Fruit fly (Drosophila melanogaster) whole organism, embryonic: ENCODE results near the gene bbg.

Experiments
- Adf1 ChIP-seq: fragments of 200-800 bp; sonication (Bioruptor generic); IDR thresholded peaks from 2 replicates; pipeline ENCODE4 v1.3.6; 2022; ENCODE audit warnings: missing biosample characterization, missing genetic modification characterization
- BtbVII ChIP-seq: fragments of 200-800 bp; sonication (Bioruptor generic); optimal IDR thresholded peaks from 3 replicates; lab custom pipeline; 2017; ENCODE audit warnings: missing biosample characterization, mild to moderate bottlenecking, missing genetic modification characterization
- CG10431 ChIP-seq: fragments of 200-800 bp; sonication (Bioruptor generic); optimal IDR thresholded peaks from 3 replicates; lab custom pipeline; 2018; ENCODE audit warnings: missing biosample characterization, mild to moderate bottlenecking, missing genetic modification characterization
- CG10979 ChIP-seq: fragments of 200-800 bp; sonication (Bioruptor generic); optimal IDR thresholded peaks from 2 replicates; lab custom pipeline; 2018; ENCODE audit warnings: missing biosample characterization, mild to moderate bottlenecking, missing genetic modification characterization, moderate library complexity
- CG11504 ChIP-seq: fragments of 200-800 bp; sonication (Bioruptor generic); optimal IDR thresholded peaks from 3 replicates; lab custom pipeline; 2019; ENCODE audit warnings: missing biosample characterization, mild to moderate bottlenecking, missing genetic modification characterization, moderate library complexity
- CG11723 ChIP-seq: fragments of 200-800 bp; sonication (Bioruptor generic); optimal IDR thresholded peaks from 2 replicates; lab custom pipeline; 2017; ENCODE audit warnings: missing biosample characterization, mild to moderate bottlenecking, missing genetic modification characterization
- CG13287 ChIP-seq: fragments of 200-800 bp; sonication (Bioruptor generic); IDR thresholded peaks from 2 replicates; pipeline ENCODE4 v1.3.6; 2022; ENCODE audit warnings: missing biosample characterization, missing genetic modification characterization; ENCODE audit not compliant: partially characterized antibody
- CG1603 ChIP-seq: fragments of 200-800 bp; sonication (Bioruptor generic); optimal IDR thresholded peaks from 2 replicates; lab custom pipeline; 2019; ENCODE audit warnings: missing biosample characterization, mild to moderate bottlenecking, missing genetic modification characterization, moderate library complexity
- CG18011 ChIP-seq: fragments of 200-800 bp; sonication (Bioruptor generic); optimal IDR thresholded peaks from 2 replicates; lab custom pipeline; 2017; ENCODE audit warnings: missing biosample characterization, missing genetic modification characterization, mild to moderate bottlenecking, moderate library complexity, missing genotype
- CG18599 ChIP-seq: fragments of 200-800 bp; sonication (Bioruptor generic); optimal IDR thresholded peaks from 3 replicates; lab custom pipeline; 2017; ENCODE audit warnings: missing biosample characterization, missing genetic modification characterization, mild to moderate bottlenecking, moderate library complexity, missing genetic modification reagents
- CG2712 ChIP-seq: fragments of 200-800 bp; optimal IDR thresholded peaks from 3 replicates; lab custom pipeline; 2019; ENCODE audit warnings: missing biosample characterization, mild to moderate bottlenecking, missing genetic modification characterization, moderate library complexity
- CG30403 ChIP-seq: fragments of 200-800 bp; sonication (Bioruptor generic); optimal IDR thresholded peaks from 3 replicates; lab custom pipeline; 2016; ENCODE audit warnings: missing biosample characterization, missing genetic modification characterization
- CG32772 ChIP-seq: fragments of 200-800 bp; sonication (Bioruptor generic); IDR thresholded peaks from 2 replicates; pipeline ENCODE4 v1.3.6; 2022; ENCODE audit warnings: missing biosample characterization, missing genetic modification characterization
- CG34224 ChIP-seq: fragments of 200-800 bp; sonication (Bioruptor generic); IDR thresholded peaks from 3 replicates; pipeline ENCODE4 v1.3.6; 2022; ENCODE audit warnings: missing biosample characterization, missing genetic modification characterization; ENCODE audit not compliant: partially characterized antibody
- CG4328 ChIP-seq: fragments of 200-800 bp; sonication (Bioruptor generic); optimal IDR thresholded peaks from 3 replicates; lab custom pipeline; 2017; ENCODE audit warnings: missing biosample characterization, missing genetic modification reagents, missing genetic modification characterization
- CG7357 ChIP-seq: fragments of 200-800 bp; sonication (Bioruptor generic); IDR thresholded peaks from 3 replicates; pipeline ENCODE4 v1.3.6; 2022; ENCODE audit warnings: missing biosample characterization, missing genetic modification characterization
- CG8388 ChIP-seq: fragments of 200-800 bp; sonication (Bioruptor generic); optimal IDR thresholded peaks from 2 replicates; lab custom pipeline; 2019; ENCODE audit warnings: missing biosample characterization, mild to moderate bottlenecking, missing genetic modification characterization, moderate library complexity
- CG9932 ChIP-seq: fragments of 200-800 bp; sonication (Bioruptor generic); IDR thresholded peaks from 2 replicates; pipeline ENCODE4 v1.3.6; 2022; ENCODE audit warnings: missing biosample characterization, missing genetic modification characterization
- Chrac-16 ChIP-seq: fragments of 200-800 bp; sonication (Bioruptor generic); optimal IDR thresholded peaks from 3 replicates; lab custom pipeline; 2016; ENCODE audit warnings: missing biosample characterization, missing genetic modification characterization
- D ChIP-seq, 2 experiments: fragments of 200-800 bp in 1 of 2; fragments of >200 bp in 1 of 2; sonication (Bioruptor generic) in 1 of 2; optimal IDR thresholded peaks; 2 replicates in 1 of 2; 3 replicates in 1 of 2; lab custom pipeline; 2017; ENCODE audit warnings: mild to moderate bottlenecking in 1 of 2, missing biosample characterization in 1 of 2, missing genetic modification characterization in 1 of 2, missing genetic modification reagents in 1 of 2
- Dll ChIP-seq: fragments of 200-800 bp; sonication (Bioruptor generic); IDR thresholded peaks from 4 replicates; pipeline ENCODE4 v1.3.6; 2022; ENCODE audit warnings: missing biosample characterization, missing genetic modification characterization; ENCODE audit not compliant: partially characterized antibody
- Doc3 ChIP-seq: fragments of 200-800 bp; sonication (Bioruptor generic); IDR thresholded peaks from 3 replicates; pipeline ENCODE4 v1.3.6; 2022; ENCODE audit warnings: missing biosample characterization, missing genetic modification characterization; ENCODE audit not compliant: partially characterized antibody
- Drgx ChIP-seq: fragments of 200-800 bp; sonication (Bioruptor generic); IDR thresholded peaks from 2 replicates; pipeline ENCODE4 v1.3.6; 2022; ENCODE audit warnings: missing biosample characterization, missing genetic modification characterization
- Eip74EF ChIP-seq, 2 experiments: fragments of 200-800 bp in 1 of 2; fragments of >200 bp in 1 of 2; sonication (Bioruptor generic) in 1 of 2; optimal IDR thresholded peaks; 2 replicates each; lab custom pipeline; 2017 to 2019; ENCODE audit warnings: missing biosample characterization in 2 of 2, missing genetic modification characterization in 2 of 2, mild to moderate bottlenecking in 1 of 2, moderate library complexity in 1 of 2
- Med ChIP-seq: fragments of 200-800 bp; sonication (Bioruptor generic); peaks from one replicate; lab custom pipeline; 2016; ENCODE audit warnings: missing biosample characterization, missing genetic modification characterization, mild to moderate bottlenecking, inconsistent platforms, moderate library complexity
- Sox102F ChIP-seq: fragments of 200-800 bp; sonication (Bioruptor generic); optimal IDR thresholded peaks from 2 replicates; lab custom pipeline; 2018; ENCODE audit warnings: missing biosample characterization, mild to moderate bottlenecking, missing genetic modification characterization, moderate library complexity
- Sry-δ ChIP-seq: fragments of 200-800 bp; sonication (Bioruptor generic); optimal IDR thresholded peaks from 2 replicates; lab custom pipeline; 2016; ENCODE audit warnings: missing biosample characterization, missing genetic modification characterization
- al ChIP-seq: fragments of 200-800 bp; sonication (Bioruptor generic); IDR thresholded peaks from 2 replicates; pipeline ENCODE4 v1.3.6; 2022; ENCODE audit warnings: missing biosample characterization, missing genetic modification characterization
- ara ChIP-seq: fragments of 200-800 bp; sonication (Bioruptor generic); IDR thresholded peaks from 2 replicates; pipeline ENCODE4 v1.3.6; 2022; ENCODE audit warnings: missing biosample characterization, missing genetic modification characterization
- bsh ChIP-seq, 2 experiments: fragments of 200-800 bp; sonication (Bioruptor generic); optimal IDR thresholded peaks; 2 replicates each; lab custom pipeline; 2017 to 2018; ENCODE audit warnings: mild to moderate bottlenecking in 2 of 2, missing biosample characterization in 2 of 2, missing genetic modification characterization in 2 of 2, moderate library complexity in 1 of 2
- chif ChIP-seq, 2 experiments: fragments of 200-800 bp; sonication (Bioruptor generic); optimal IDR thresholded peaks; 3 replicates each; lab custom pipeline; 2016; ENCODE audit warnings: missing biosample characterization in 2 of 2, missing genetic modification characterization in 2 of 2
- cwo ChIP-seq: fragments of 200-800 bp; sonication (Bioruptor generic); optimal IDR thresholded peaks from 3 replicates; lab custom pipeline; 2017; ENCODE audit warnings: missing biosample characterization, missing genetic modification characterization, mild to moderate bottlenecking, moderate library complexity, missing genetic modification reagents
- dati ChIP-seq: fragments of 200-800 bp; sonication (Bioruptor generic); IDR thresholded peaks from 2 replicates; pipeline ENCODE4 v1.3.6; 2022; ENCODE audit warnings: missing biosample characterization, missing genetic modification characterization
- dmrt11E ChIP-seq: fragments of 200-800 bp; sonication (Bioruptor generic); optimal IDR thresholded peaks from 3 replicates; lab custom pipeline; 2018; ENCODE audit warnings: missing biosample characterization, mild to moderate bottlenecking, missing genetic modification characterization, moderate library complexity
- dmrt99B ChIP-seq: fragments of 200-800 bp; sonication (Bioruptor generic); optimal IDR thresholded peaks from 2 replicates; lab custom pipeline; 2018; ENCODE audit warnings: missing biosample characterization, mild to moderate bottlenecking, missing genetic modification characterization, moderate library complexity
- fd96Cb ChIP-seq: fragments of 200-800 bp; sonication (Bioruptor generic); optimal IDR thresholded peaks from 2 replicates; lab custom pipeline; 2018; ENCODE audit warnings: missing biosample characterization, mild to moderate bottlenecking, missing genetic modification characterization, moderate library complexity
- gem ChIP-seq: fragments of 200-800 bp; sonication (Bioruptor generic); optimal IDR thresholded peaks from 2 replicates; lab custom pipeline; 2019; ENCODE audit warnings: missing biosample characterization, mild to moderate bottlenecking, missing genetic modification characterization, moderate library complexity
- gfzf ChIP-seq: fragments of 200-800 bp; sonication (Bioruptor generic); optimal IDR thresholded peaks from 2 replicates; lab custom pipeline; 2016; ENCODE audit warnings: missing biosample characterization, mild to moderate bottlenecking, missing genetic modification characterization, moderate library complexity
- hth ChIP-seq: fragments of >200 bp; optimal IDR thresholded peaks from 2 replicates; lab custom pipeline; 2017; ENCODE audit warnings: inconsistent platforms
- lola ChIP-seq, 3 experiments: fragments of >200 bp in 2 of 3; fragments of 200-800 bp in 1 of 3; sonication (Bioruptor generic) in 1 of 3; optimal IDR thresholded peaks; 2 replicates each; lab custom pipeline; 2017 to 2019; ENCODE audit warnings: missing biosample characterization in 3 of 3, missing genetic modification characterization in 3 of 3, mild to moderate bottlenecking in 1 of 3, moderate library complexity in 1 of 3
- pita ChIP-seq: fragments of 200-800 bp; sonication (Bioruptor generic); optimal IDR thresholded peaks from 2 replicates; lab custom pipeline; 2017; ENCODE audit warnings: missing biosample characterization, mild to moderate bottlenecking, missing genetic modification characterization
- ranshi ChIP-seq: fragments of 200-800 bp; sonication (Bioruptor generic); IDR thresholded peaks from 2 replicates; pipeline ENCODE4 v1.3.6; 2022; ENCODE audit warnings: missing biosample characterization, missing genetic modification characterization
- ro ChIP-seq: fragments of 200-800 bp; sonication (Bioruptor generic); IDR thresholded peaks from 2 replicates; pipeline ENCODE4 v1.3.6; 2022; ENCODE audit warnings: missing biosample characterization, missing genetic modification characterization
- sens ChIP-seq: fragments of 200-800 bp; sonication (Bioruptor generic); peaks from one replicate; lab custom pipeline; 2016; ENCODE audit warnings: missing biosample characterization, missing genetic modification characterization
- sug ChIP-seq: fragments of 200-800 bp; optimal IDR thresholded peaks from 2 replicates; lab custom pipeline; 2019; ENCODE audit warnings: missing biosample characterization, mild to moderate bottlenecking, missing genetic modification characterization, moderate library complexity
- tgo ChIP-seq: fragments of 200-800 bp; sonication (Bioruptor generic); IDR thresholded peaks from 3 replicates; pipeline ENCODE4 v1.3.6; 2022; ENCODE audit warnings: missing biosample characterization, missing genetic modification characterization
- tin ChIP-seq: fragments of 200-800 bp; sonication (Bioruptor generic); optimal IDR thresholded peaks from 3 replicates; lab custom pipeline; 2016; ENCODE audit warnings: missing biosample characterization, missing genetic modification characterization
- trh ChIP-seq: fragments of 200-800 bp; sonication (Bioruptor generic); optimal IDR thresholded peaks from 2 replicates; lab custom pipeline; 2016; ENCODE audit warnings: missing biosample characterization, missing genetic modification characterization
- tx ChIP-seq: fragments of 200-800 bp; sonication (Bioruptor generic); optimal IDR thresholded peaks from 2 replicates; lab custom pipeline; 2016; ENCODE audit warnings: missing biosample characterization, missing genetic modification characterization
- wek ChIP-seq: fragments of 200-800 bp; sonication (Bioruptor generic); optimal IDR thresholded peaks from 3 replicates; lab custom pipeline; 2018; ENCODE audit warnings: missing biosample characterization, mild to moderate bottlenecking, missing genetic modification characterization, moderate library complexity

Gene bbg

dm6 chr3L:14553891-14554303 is 17.8 kb upstream of the bbg start (continued):
- TF ChIP-seq Adf1 (GFP tag; lab: Robert Waterston, UW) (no peak), cwo (GFP tag; lab: Kevin White, UChicago) (peak; percentile 94), CG34224 (GFP tag; lab: Robert Waterston, UW) (no peak), CG4328 (GFP tag; lab: Kevin White, UChicago) (no peak), BtbVII (GFP tag; lab: Kevin White, UChicago) (peak; percentile 6), trh (no peak), CG9932 (no peak), pita (GFP tag; lab: Kevin White, UChicago) (no peak), CG32772 (GFP tag; lab: Robert Waterston, UW) (no peak), Med (GFP tag; lab: Kevin White, UChicago) (peak; percentile 51), CG11723 (GFP tag; lab: Kevin White, UChicago) (no peak), CG30403 (GFP tag; lab: Kevin White, UChicago) (no peak), sug (peak; percentile 91), CG13287 (GFP tag; lab: Robert Waterston, UW) (no peak), Eip74EF (GFP tag; optimal IDR thresholded peaks at IDR 0.05; lab: Kevin White, UChicago) (no peak), Dll (GFP tag; lab: Robert Waterston, UW) (no peak), hth (no peak), CG18011 (GFP tag; lab: Kevin White, UChicago) (no peak), dati (no peak), tx (GFP tag; lab: Kevin White, UChicago) (no peak), CG18599 (peak; percentile 23), gfzf (GFP tag; lab: Kevin White, UChicago) (no peak), Doc3 (no peak)

dm6 chr3L:14552925-14553239 is 16.8 kb upstream of the bbg start:
- TF ChIP-seq bsh (GFP tag; optimal IDR thresholded peaks at IDR 0.05; lab: Kevin White, UChicago) (peak; percentile 37 to 94), al (GFP tag; lab: Robert Waterston, UW) (no peak), dmrt11E (peak; percentile 65), sens (GFP tag; lab: Kevin White, UChicago) (peak; percentile 88), Drgx (peak; percentile 93), CG10979 (tag; lab: Kevin White, UChicago) (peak; percentile 50), wek (GFP tag; lab: Kevin White, UChicago) (peak; percentile 2), tin (GFP tag; lab: Kevin White, UChicago) (peak; percentile 14), Sry-δ (GFP tag; lab: Kevin White, UChicago) (no peak), ara (GFP tag; lab: Robert Waterston, UW) (0 out of 2 replicates have a peak, but pooled peaks have one; percentile 15), ranshi (GFP tag; lab: Robert Waterston, UW) (0 out of 2 replicates have a peak, but pooled peaks have one; percentile 9), gem (peak; percentile 30), CG8388 (peak; percentile 11), CG2712 (tag; lab: Kevin White, UChicago) (peak; percentile 3), fd96Cb (tag; lab: Kevin White, UChicago) (peak; percentile 13), CG7357 (GFP tag; lab: Robert Waterston, UW) (no peak), tgo (GFP tag; lab: Robert Waterston, UW) (no peak), CG10431 (no peak), chif (GFP tag; optimal IDR thresholded peaks at IDR 0.05; lab: Kevin White, UChicago) (peak in 1 of 2 experiments; percentile 48), dmrt99B (tag; lab: Kevin White, UChicago) (peak; percentile 13), lola (GFP tag; optimal IDR thresholded peaks at IDR 0.05; lab: Kevin White, UChicago) (peak in 1 of 3 experiments; percentile 29), CG1603 (peak; percentile 49), Sox102F (peak; percentile 14), D (optimal IDR thresholded peaks at IDR 0.05; lab: Kevin White, UChicago) (no peak), D (GFP tag; optimal IDR thresholded peaks at IDR 0.05; lab: Kevin White, UChicago) (peak; percentile 29), Chrac-16 (GFP tag; lab: Kevin White, UChicago) (no peak), CG11504 (tag; lab: Kevin White, UChicago) (peak; percentile 20), ro (GFP tag; lab: Robert Waterston, UW) (no peak)
